Fruit fly (Drosophila melanogaster) whole organism, adult: ENCODE measurements around the gene CASK.
A peak's percentile ranks its signal among the peaks of the same experiment; 100 is the strongest.

Experiments
- CG11617 ChIP-seq: fragments of 200-800 bp; sonication (Bioruptor generic); optimal IDR thresholded peaks from 2 replicates; lab custom pipeline; 2017; ENCODE audit warnings: mild to moderate bottlenecking, missing biosample characterization, missing genetic modification reagents, missing genetic modification characterization
- CG12768 ChIP-seq: fragments of 200-800 bp; sonication (Bioruptor generic); optimal IDR thresholded peaks from 2 replicates; lab custom pipeline; 2017; ENCODE audit warnings: missing biosample characterization, missing genetic modification characterization, mild to moderate bottlenecking, moderate library complexity, missing genetic modification reagents
- CG14711 ChIP-seq: fragments of 200-800 bp; sonication (Bioruptor generic); optimal IDR thresholded peaks from 2 replicates; lab custom pipeline; 2018; ENCODE audit warnings: missing biosample characterization, mild to moderate bottlenecking, missing genetic modification characterization, moderate library complexity
- CG1620 ChIP-seq: fragments of 200-800 bp; sonication (Bioruptor generic); optimal IDR thresholded peaks from 2 replicates; lab custom pipeline; 2016; ENCODE audit warnings: missing biosample characterization, missing genetic modification characterization
- CG33017 ChIP-seq: fragments of 200-800 bp; sonication (Bioruptor generic); optimal IDR thresholded peaks from 2 replicates; lab custom pipeline; 2018; ENCODE audit warnings: missing biosample characterization, mild to moderate bottlenecking, missing genetic modification characterization, moderate library complexity
- CG5204 ChIP-seq: fragments of 200-800 bp; sonication (Bioruptor generic); optimal IDR thresholded peaks from 2 replicates; lab custom pipeline; 2016; ENCODE audit warnings: missing biosample characterization, missing genetic modification characterization
- CG7045 ChIP-seq: fragments of 200-800 bp; sonication (Bioruptor generic); optimal IDR thresholded peaks from 2 replicates; lab custom pipeline; 2017; ENCODE audit warnings: missing biosample characterization, mild to moderate bottlenecking, missing genetic modification characterization
- CG7101 ChIP-seq: fragments of 200-800 bp; sonication (Bioruptor generic); optimal IDR thresholded peaks from 2 replicates; lab custom pipeline; 2018; ENCODE audit warnings: missing biosample characterization, mild to moderate bottlenecking, missing genetic modification characterization, moderate library complexity
- Clk ChIP-seq: fragments of 200-800 bp; sonication (Bioruptor generic); optimal IDR thresholded peaks from 2 replicates; lab custom pipeline; 2017; ENCODE audit warnings: missing biosample characterization, missing genetic modification characterization
- Crg-1 ChIP-seq: fragments of 200-800 bp; sonication (Bioruptor generic); optimal IDR thresholded peaks from 2 replicates; lab custom pipeline; 2016; ENCODE audit warnings: missing biosample characterization, missing genetic modification characterization
- Hr96 ChIP-seq: fragments of 200-800 bp; sonication (Bioruptor generic); optimal IDR thresholded peaks from 2 replicates; lab custom pipeline; 2016; ENCODE audit warnings: missing biosample characterization, missing genetic modification characterization
- Mnt ChIP-seq: fragments of 200-800 bp; sonication (Bioruptor generic); optimal IDR thresholded peaks from 2 replicates; lab custom pipeline; 2016; ENCODE audit warnings: missing biosample characterization, mild to moderate bottlenecking, missing genetic modification characterization
- bab1 ChIP-seq: fragments of 200-800 bp; sonication (Bioruptor generic); optimal IDR thresholded peaks from 3 replicates; lab custom pipeline; 2019; ENCODE audit warnings: missing biosample characterization, mild to moderate bottlenecking, missing genetic modification characterization, moderate library complexity
- cic ChIP-seq: fragments of 200-800 bp; sonication (Bioruptor generic); optimal IDR thresholded peaks from 2 replicates; lab custom pipeline; 2017; ENCODE audit warnings: missing biosample characterization, mild to moderate bottlenecking, missing genetic modification characterization, moderate library complexity
- cnc ChIP-seq, 2 experiments: fragments of >200 bp; optimal IDR thresholded peaks; 2 replicates each; lab custom pipeline; 2017
- kay ChIP-seq: fragments of 200-800 bp; sonication (Bioruptor generic); peaks from one replicate; lab custom pipeline; 2016; ENCODE audit warnings: missing biosample characterization, missing genetic modification characterization, borderline replicate concordance
- ovo ChIP-seq: fragments of 200-800 bp; sonication (Bioruptor generic); optimal IDR thresholded peaks from 2 replicates; lab custom pipeline; 2016; ENCODE audit warnings: missing biosample characterization, missing genetic modification characterization
- pad ChIP-seq: fragments of 200-800 bp; sonication (Bioruptor generic); optimal IDR thresholded peaks from 3 replicates; lab custom pipeline; 2017; ENCODE audit warnings: missing biosample characterization, missing genetic modification characterization, mild to moderate bottlenecking, moderate library complexity, missing genetic modification reagents
- tj ChIP-seq: fragments of 200-800 bp; sonication (Bioruptor generic); optimal IDR thresholded peaks from 3 replicates; lab custom pipeline; 2017; ENCODE audit warnings: missing biosample characterization, mild to moderate bottlenecking, missing genetic modification characterization, moderate library complexity
- toe ChIP-seq: fragments of 200-800 bp; sonication (Bioruptor generic); optimal IDR thresholded peaks from 2 replicates; lab custom pipeline; 2016; ENCODE audit warnings: missing biosample characterization, missing genetic modification characterization

The CASK gene

DNA sequence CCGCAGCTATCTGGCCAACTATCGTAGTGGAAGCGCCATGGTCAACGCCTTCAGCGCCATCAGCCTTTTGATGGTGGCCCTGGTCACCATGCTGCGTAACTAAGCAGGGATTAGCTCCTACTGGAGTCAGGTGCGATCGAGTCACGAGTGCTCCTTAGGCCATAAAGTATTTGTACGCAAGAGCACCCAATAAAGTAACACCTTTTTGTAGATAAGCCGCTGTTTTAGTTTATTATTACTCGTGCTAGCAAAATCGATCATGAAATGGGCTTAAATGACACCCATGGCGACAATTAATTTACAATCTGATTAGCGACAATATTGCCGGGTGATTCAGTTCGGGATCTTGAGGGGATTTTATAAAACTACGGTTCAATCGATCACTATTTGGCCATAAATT lies 64.9 kb downstream of the CASK start:
- TF ChIP-seq CG12768 (GFP tag; lab: Kevin White, UChicago) (no peak), cic (GFP tag; lab: Kevin White, UChicago) (peak; percentile 66), bab1 (GFP tag; lab: Kevin White, UChicago) (no peak), Mnt (no peak), CG14711 (tag; lab: Kevin White, UChicago) (no peak), Hr96 (GFP tag; lab: Kevin White, UChicago) (no peak), Clk (no peak), tj (no peak)

DNA sequence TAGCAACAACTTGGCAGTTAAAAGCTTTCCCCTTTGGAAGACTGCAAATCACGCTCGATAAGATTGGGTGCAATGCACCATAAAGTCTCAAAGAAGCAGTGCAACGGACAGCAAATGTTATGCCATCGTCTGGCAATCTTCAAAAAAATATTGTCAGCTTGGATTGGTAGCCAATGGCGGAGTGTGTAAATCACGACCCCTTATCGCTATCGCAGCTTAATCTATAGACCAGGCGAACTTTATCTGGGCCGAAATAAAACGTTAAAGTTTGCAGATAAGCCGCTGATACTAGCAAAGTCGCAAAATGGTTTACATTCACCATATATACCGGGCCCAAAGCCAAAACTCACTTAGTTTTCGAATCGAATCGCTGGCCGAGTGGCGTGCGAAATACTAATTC lies 68.5 kb downstream of the CASK start, which contains the start of gene CG31198:
Gene CG31198, plus strand, starts transcription at position 351 of the 400 bp plus-strand sequence.
- TF ChIP-seq kay (peak; percentile 18), cnc (optimal IDR thresholded peaks at IDR 0.05; lab: Kevin White, UChicago) (peak in 1 of 2 experiments; percentile 64), Clk (no peak), cic (GFP tag; lab: Kevin White, UChicago) (peak; percentile 77), CG1620 (GFP tag; lab: Kevin White, UChicago) (no peak), Mnt (peak; percentile 37), tj (no peak), CG12768 (GFP tag; lab: Kevin White, UChicago) (peak; percentile 12), CG11617 (GFP tag; lab: Kevin White, UChicago) (no peak), CG14711 (tag; lab: Kevin White, UChicago) (no peak), ovo (GFP tag; lab: Kevin White, UChicago) (no peak), bab1 (GFP tag; lab: Kevin White, UChicago) (no peak)

- peak; percentile 52 for TF ChIP-seq kay
- TF ChIP-seq toe (GFP tag; lab: Kevin White, UChicago), result no peak
Measured at dm6 chr3R:21753099-21753498, 69.4 kb downstream of the CASK start.

- TF ChIP-seq cic (GFP tag; lab: Kevin White, UChicago) (peak; percentile 19), Clk (no peak), kay (peak; percentile 33), CG7101 (tag; lab: Kevin White, UChicago) (no peak)
Measured at dm6 chr3R:21748954-21749920, 73.2 kb downstream of the CASK start, which contains the start of gene CG31233. Gene CG31233 (plus strand): TSS chr3R:21749853.

DNA sequence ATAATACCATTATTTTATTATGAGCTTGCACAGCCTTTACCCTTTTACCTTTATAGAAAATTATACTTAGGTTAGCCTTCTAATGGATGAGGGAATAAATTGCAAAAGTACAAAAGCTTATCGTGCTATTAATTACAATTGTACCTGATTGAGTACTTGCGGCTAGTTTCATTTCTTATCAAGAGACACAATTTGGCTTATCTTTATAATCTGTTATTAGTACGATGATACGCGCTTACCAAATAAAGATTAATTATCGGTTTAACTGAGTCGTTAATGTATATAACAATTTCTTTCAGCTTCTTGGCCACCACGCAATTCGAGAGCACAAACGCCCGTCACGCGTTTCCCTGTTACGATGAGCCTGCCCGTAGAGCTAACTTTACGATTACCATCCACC lies 76.6 kb downstream of the CASK start:
- peak; percentile 0 for TF ChIP-seq cic (GFP tag; lab: Kevin White, UChicago)
- no peak for TF ChIP-seq CG33017 (tag; lab: Kevin White, UChicago)
- TF ChIP-seq toe (GFP tag; lab: Kevin White, UChicago), result no peak
- TF ChIP-seq cnc (optimal IDR thresholded peaks at IDR 0.05; lab: Kevin White, UChicago), result no peak

- no peak for TF ChIP-seq CG1620 (GFP tag; lab: Kevin White, UChicago)
- no peak for TF ChIP-seq kay
- TF ChIP-seq Hr96 (GFP tag; lab: Kevin White, UChicago), result no peak
- TF ChIP-seq pad, result no peak
Measured at dm6 chr3R:21744988-21745387, 77.5 kb downstream of the CASK start, which contains the start of gene CG31343. Gene CG31343 (plus strand): TSS chr3R:21745266.

DNA sequence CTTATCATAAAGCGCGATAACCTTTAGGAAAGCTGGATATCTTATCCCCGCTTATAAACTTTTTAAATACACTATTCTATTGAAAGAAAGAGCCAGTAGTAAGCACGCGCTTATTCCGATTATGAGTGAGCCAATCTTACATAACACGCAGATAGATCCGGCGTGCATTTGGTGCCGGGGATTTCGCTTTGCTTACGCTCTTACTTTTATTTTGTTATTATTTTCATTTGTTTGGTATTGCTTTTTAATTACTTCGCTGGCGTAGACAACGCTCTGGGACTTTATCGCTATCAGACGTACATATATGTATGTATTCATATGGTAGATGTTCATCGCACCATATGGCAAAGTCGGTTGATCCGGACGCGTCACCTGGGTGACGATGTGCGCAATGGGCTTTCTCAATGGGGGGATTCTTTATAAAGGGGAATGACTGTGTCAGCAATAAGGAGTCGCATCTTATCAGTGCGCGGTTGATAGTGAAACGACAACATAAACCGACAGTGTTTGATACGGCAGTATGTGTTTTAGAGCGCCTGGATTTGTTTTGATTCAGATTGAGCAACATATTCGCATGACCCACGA lies 81.6 kb downstream of the CASK start:
- TF ChIP-seq tj, result peak; percentile 51
- TF ChIP-seq pad, result peak; percentile 5
- no peak for TF ChIP-seq bab1 (GFP tag; lab: Kevin White, UChicago)
- TF ChIP-seq CG7045 (GFP tag; lab: Kevin White, UChicago), result no peak
- no peak for TF ChIP-seq ovo (GFP tag; lab: Kevin White, UChicago)
- TF ChIP-seq Clk, result no peak
- no peak for TF ChIP-seq CG5204
- TF ChIP-seq Hr96 (GFP tag; lab: Kevin White, UChicago), result no peak
- TF ChIP-seq CG12768 (GFP tag; lab: Kevin White, UChicago), result no peak
- TF ChIP-seq Crg-1 (GFP tag; lab: Kevin White, UChicago), result no peak
- peak; percentile 72 for TF ChIP-seq cic (GFP tag; lab: Kevin White, UChicago)
- peak; percentile 95 for TF ChIP-seq kay
